Fruit fly (Drosophila melanogaster) whole organism, wandering third instar larva: ENCODE results near the gene CG15199.
A peak's percentile ranks its signal among the peaks of the same experiment; 100 is the strongest.
"Not testable (repeated sequence)": the region's sequence is repeated elsewhere in the genome, so short reads cannot be mapped to it uniquely, and the experiment has no call there.

Source experiments
- Abd-B ChIP-seq: fragments of >200 bp; optimal IDR thresholded peaks from 2 replicates; lab custom pipeline; 2017; ENCODE audit warnings: missing biosample characterization, missing genetic modification characterization
- CrebA ChIP-seq: fragments of 200-800 bp; sonication (Bioruptor generic); optimal IDR thresholded peaks from 2 replicates; lab custom pipeline; 2016; ENCODE audit warnings: missing biosample characterization, mild to moderate bottlenecking, missing genetic modification characterization, borderline replicate concordance
- Dif ChIP-seq: fragments of 200-275, 200-300 bp; sonication (Bioruptor generic); optimal IDR thresholded peaks from 2 replicates; lab custom pipeline; 2018; ENCODE audit warnings: missing biosample characterization, missing genetic modification characterization; ENCODE audit not compliant: partially characterized antibody
- Hnf4 ChIP-seq: fragments of 200-800 bp; sonication (Bioruptor generic); optimal IDR thresholded peaks from 2 replicates; lab custom pipeline; 2016; ENCODE audit warnings: missing biosample characterization, mild to moderate bottlenecking, missing genetic modification characterization
- Hr78 ChIP-seq: fragments of >200 bp; optimal IDR thresholded peaks from 2 replicates; lab custom pipeline; 2017; ENCODE audit warnings: missing biosample characterization, missing genetic modification characterization
- Jra ChIP-seq: sonication (Bioruptor generic); optimal IDR thresholded peaks from 2 replicates; lab custom pipeline; 2016; ENCODE audit warnings: missing biosample characterization, missing genetic modification characterization
- Mio ChIP-seq: sonication (Bioruptor generic); optimal IDR thresholded peaks from 2 replicates; lab custom pipeline; 2016; ENCODE audit warnings: missing biosample characterization, missing genetic modification characterization
- Myc ChIP-seq: fragments of >200 bp; optimal IDR thresholded peaks from 2 replicates; lab custom pipeline; 2017
- Sp1 ChIP-seq: fragments of 200-800 bp; sonication (Bioruptor generic); optimal IDR thresholded peaks from 3 replicates; lab custom pipeline; 2019; ENCODE audit warnings: missing biosample characterization, mild to moderate bottlenecking, missing genetic modification characterization, moderate library complexity
- br ChIP-seq: fragments of 200-800 bp; sonication (Bioruptor generic); optimal IDR thresholded peaks from 2 replicates; lab custom pipeline; 2016; ENCODE audit warnings: missing biosample characterization, missing genetic modification characterization
- brk ChIP-seq: fragments of 200-800 bp; sonication (Bioruptor generic); optimal IDR thresholded peaks from 2 replicates; lab custom pipeline; 2016; ENCODE audit warnings: missing biosample characterization, mild to moderate bottlenecking, missing genetic modification characterization
- dl ChIP-seq, 2 experiments: fragments of 175-275, 200-275 bp in 1 of 2; fragments of 200-275 bp in 1 of 2; sonication (Bioruptor generic); optimal IDR thresholded peaks; lab custom pipeline; 2018; ENCODE audit warnings: mild to moderate bottlenecking in 2 of 2, missing biosample characterization in 2 of 2, missing genetic modification characterization in 2 of 2, moderate library complexity in 2 of 2; ENCODE audit not compliant: partially characterized antibody in 2 of 2, insufficient read depth in 1 of 2
- dmrt93B ChIP-seq: fragments of 200-800 bp; sonication (Bioruptor generic); optimal IDR thresholded peaks from 2 replicates; lab custom pipeline; 2018; ENCODE audit warnings: missing biosample characterization, mild to moderate bottlenecking, missing genetic modification characterization
- dsf ChIP-seq: sonication (Bioruptor generic); optimal IDR thresholded peaks from 2 replicates; lab custom pipeline; 2016; ENCODE audit warnings: missing biosample characterization, missing genetic modification characterization, borderline replicate concordance
- fru ChIP-seq: fragments of 200-800 bp; sonication (Bioruptor generic); optimal IDR thresholded peaks from 3 replicates; lab custom pipeline; 2016; ENCODE audit warnings: missing biosample characterization, mild to moderate bottlenecking, missing genetic modification characterization
- h ChIP-seq: fragments of 200-800 bp; sonication (Bioruptor generic); optimal IDR thresholded peaks from 3 replicates; lab custom pipeline; 2016; ENCODE audit warnings: missing biosample characterization, mild to moderate bottlenecking, missing genetic modification characterization
- jim ChIP-seq: fragments of 175-275, 200-325 bp; sonication (Bioruptor generic); optimal IDR thresholded peaks from 2 replicates; lab custom pipeline; 2016; ENCODE audit warnings: missing biosample characterization, mild to moderate bottlenecking, missing genetic modification characterization
- tai ChIP-seq: sonication (Bioruptor generic); optimal IDR thresholded peaks from 2 replicates; lab custom pipeline; 2016; ENCODE audit warnings: missing biosample characterization, missing genetic modification characterization
- usp ChIP-seq: fragments of >200 bp; optimal IDR thresholded peaks from 2 replicates; lab custom pipeline; 2017; ENCODE audit warnings: missing biosample characterization, missing genetic modification characterization
- woc ChIP-seq: sonication (Bioruptor generic); optimal IDR thresholded peaks from 2 replicates; lab custom pipeline; 2016; ENCODE audit warnings: missing biosample characterization, mild to moderate bottlenecking, missing genetic modification characterization

Gene CG15199

dm6 chrX:11095973-11096372, 45.7 kb downstream of the CG15199 start, which contains the start of gene CG42249:
Gene CG42249, plus strand, starts transcription at chrX:11096273.
- not testable (repeated sequence) for TF ChIP-seq br, Hr78, dsf (GFP tag; lab: Kevin White, UChicago)
- TF ChIP-seq, all 38 proteins: peak for 0; not testable (repeated sequence) for 38

DNA sequence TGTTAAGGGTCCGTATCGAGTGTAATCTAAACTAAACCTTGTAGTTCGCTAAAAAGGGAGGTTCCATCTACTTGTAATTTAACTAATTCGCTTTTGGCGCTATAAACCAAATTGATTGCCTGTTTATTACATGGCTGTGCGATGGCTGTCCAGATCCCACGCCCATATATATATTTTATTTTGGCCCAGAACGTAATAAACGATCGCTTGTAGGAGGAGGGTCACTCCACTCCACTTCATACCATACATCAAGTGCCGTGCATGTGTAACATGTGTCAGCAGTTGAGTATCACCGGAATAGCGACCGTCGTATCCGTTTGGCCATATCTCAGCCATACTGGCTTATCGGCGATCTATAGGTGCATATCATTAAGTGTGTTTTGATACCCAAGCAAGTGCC, 46.4 kb downstream of the CG15199 start:
- TF ChIP-seq jim (GFP tag; lab: Kevin White, UChicago) (no peak), Sp1 (GFP tag; lab: Kevin White, UChicago) (no peak), usp (GFP tag; lab: Kevin White, UChicago) (no peak), brk (no peak), dsf (GFP tag; lab: Kevin White, UChicago) (no peak), h (GFP tag; lab: Kevin White, UChicago) (no peak), CrebA (GFP tag; lab: Kevin White, UChicago) (no peak), Dif (GFP tag; lab: Kevin White, UChicago) (no peak), dl (GFP tag; optimal IDR thresholded peaks at IDR 0.05; lab: Kevin White, UChicago; ENCODE audit: insufficient read depth in 1 of 2, partially characterized antibody in 2 of 2) (no peak), Hnf4 (GFP tag; lab: Kevin White, UChicago) (no peak), woc (GFP tag; lab: Kevin White, UChicago) (no peak), Mio (no peak), Abd-B (GFP tag; lab: Kevin White, UChicago) (no peak), dmrt93B (GFP tag; lab: Kevin White, UChicago) (no peak), Jra (GFP tag; lab: Kevin White, UChicago) (no peak)

dm6 chrX:11092201-11092600, 49.4 kb downstream of the CG15199 start, which contains the start of gene CG2061:
Gene CG2061, plus strand, starts transcription at chrX:11092492.
- TF ChIP-seq fru (GFP tag; lab: Kevin White, UChicago), result no peak
- TF ChIP-seq tai (GFP tag; lab: Kevin White, UChicago), result no peak
- TF ChIP-seq Myc (lab: Kevin White, UChicago), result peak; percentile 10
